Worm (Caenorhabditis elegans) whole organism, midembryonic: ENCODE results near the gene nhr-72.

ENCODE experiments used
- ref-1 ChIP-seq: fragments of 200-800 bp; sonication (Bioruptor generic); conservative IDR thresholded peaks from 2 replicates; pipeline ENCODE4 v1.3.6; 2022; ENCODE audit warnings: missing genetic modification reagents, missing genetic modification characterization, missing compliant biosample characterization
- ztf-23 ChIP-seq: fragments of 200-800 bp; sonication (Bioruptor generic); IDR thresholded peaks from 2 replicates; pipeline ENCODE4 v1.3.6; 2022; ENCODE audit warnings: missing genetic modification reagents, missing genetic modification characterization, missing compliant biosample characterization
- ztf-29 ChIP-seq: fragments of 200-800 bp; sonication (Bioruptor generic); IDR thresholded peaks from 2 replicates; pipeline ENCODE4 v1.3.6; 2022; ENCODE audit warnings: missing genetic modification reagents, missing genetic modification characterization, missing compliant biosample characterization

DNA sequence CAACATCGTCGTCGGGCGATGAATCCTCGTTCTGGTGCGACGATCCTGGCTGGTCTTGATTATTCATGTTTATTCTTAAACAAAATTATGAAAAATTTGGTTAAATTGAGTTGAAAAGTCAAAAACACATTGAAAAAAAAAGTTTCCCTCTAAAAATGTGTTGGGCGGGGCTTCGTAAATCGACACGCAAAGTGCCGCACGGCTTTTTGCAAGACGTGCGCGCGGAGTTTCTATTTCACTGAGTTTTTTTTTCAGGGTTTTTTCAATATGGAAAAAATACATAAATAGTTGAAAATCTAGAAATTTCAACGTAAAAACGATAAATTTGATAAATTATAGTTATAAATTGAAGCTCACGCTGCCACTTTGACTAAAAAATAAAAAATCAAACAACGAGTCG is 42.5 kb downstream of the nhr-72 start, which contains the start of gene F54D10.5:
- TF ChIP-seq ztf-29 (GFP tag; lab: Robert Waterston, UW): no peak
- TF ChIP-seq ref-1 (GFP tag; lab: Robert Waterston, UW): no peak
- TF ChIP-seq ztf-23 (GFP tag; lab: Robert Waterston, UW): peak; percentile 50; the same call in 1 of the 2 replicates
